Worm (Caenorhabditis elegans) whole organism, L2 larva: ENCODE results near the gene nhr-120.

ENCODE experiments used
- C34F6.9 ChIP-seq: fragments of 150-350 bp; optimal IDR thresholded peaks from 2 replicates; lab custom pipeline; 2014; ENCODE audit warnings: missing biosample characterization, missing genetic modification characterization
- F13H6.1 ChIP-seq: sonication (generic microtip); optimal IDR thresholded peaks from 2 replicates; lab custom pipeline; 2016; ENCODE audit warnings: missing genetic modification characterization, missing compliant biosample characterization
- alr-1 ChIP-seq: fragments of 150-350 bp; optimal IDR thresholded peaks from 2 replicates; lab custom pipeline; 2014; ENCODE audit warnings: missing biosample characterization, missing genetic modification characterization
- aly-2 ChIP-seq: fragments of 150-350 bp; optimal IDR thresholded peaks from 2 replicates; lab custom pipeline; 2014; ENCODE audit warnings: missing biosample characterization, missing genetic modification characterization
- ama-1 ChIP-seq: fragments of 150-350 bp; optimal IDR thresholded peaks from 2 replicates; lab custom pipeline; 2018; ENCODE audit warnings: inconsistent platforms
- blmp-1 ChIP-seq: sonication (generic microtip); optimal IDR thresholded peaks from 2 replicates; lab custom pipeline; 2017; ENCODE audit warnings: missing genetic modification characterization, mild to moderate bottlenecking, missing compliant biosample characterization, antibody characterized with exemption, moderate library complexity; ENCODE audit not compliant: insufficient read depth
- crh-2 ChIP-seq: sonication (generic microtip); optimal IDR thresholded peaks from 2 replicates; lab custom pipeline; 2017; ENCODE audit warnings: missing biosample characterization, missing genetic modification characterization
- egl-27 ChIP-seq: sonication (generic microtip); optimal IDR thresholded peaks from 3 replicates; lab custom pipeline; 2017; ENCODE audit warnings: missing biosample characterization, missing genetic modification reagents, missing genetic modification characterization
- elt-3 ChIP-seq: sonication (generic microtip); optimal IDR thresholded peaks from 2 replicates; lab custom pipeline; 2017; ENCODE audit warnings: missing biosample characterization, missing genetic modification characterization
- fos-1 ChIP-seq: fragments of 150-350 bp; optimal IDR thresholded peaks from 2 replicates; lab custom pipeline; 2014; ENCODE audit warnings: missing biosample characterization, missing genetic modification characterization
- gmeb-1 ChIP-seq: fragments of 150-350 bp; optimal IDR thresholded peaks from 2 replicates; lab custom pipeline; 2014; ENCODE audit warnings: missing biosample characterization, missing genetic modification characterization
- lin-13 ChIP-seq: fragments of 150-350 bp; optimal IDR thresholded peaks from 2 replicates; lab custom pipeline; 2014; ENCODE audit warnings: missing biosample characterization, missing genetic modification reagents, missing genetic modification characterization
- lin-39 ChIP-seq: fragments of 150-350 bp; optimal IDR thresholded peaks from 2 replicates; lab custom pipeline; 2014; ENCODE audit warnings: missing biosample characterization, missing genetic modification reagents, missing genetic modification characterization
- lsy-2 ChIP-seq, 2 experiments: fragments of 150-350 bp in 1 of 2; sonication (generic microtip) in 1 of 2; optimal IDR thresholded peaks; 2 replicates each; lab custom pipeline; 2014 to 2017; ENCODE audit warnings: missing biosample characterization in 2 of 2, missing genetic modification characterization in 2 of 2
- mab-5 ChIP-seq: fragments of 150-350 bp; optimal IDR thresholded peaks from 2 replicates; lab custom pipeline; 2014; ENCODE audit warnings: missing biosample characterization, missing genetic modification characterization
- mdl-1 ChIP-seq, 2 experiments: fragments of 150-350 bp in 1 of 2; sonication (generic microtip) in 1 of 2; optimal IDR thresholded peaks; 2 replicates each; lab custom pipeline; 2017; ENCODE audit warnings: missing biosample characterization in 2 of 2, missing genetic modification characterization in 2 of 2
- nhr-10 ChIP-seq: sonication (generic microtip); optimal IDR thresholded peaks from 2 replicates; lab custom pipeline; 2017; ENCODE audit warnings: missing biosample characterization, missing genetic modification characterization
- nhr-129 ChIP-seq: fragments of 150-350 bp; optimal IDR thresholded peaks from 2 replicates; lab custom pipeline; 2014; ENCODE audit warnings: missing biosample characterization, missing genetic modification characterization
- nhr-21 ChIP-seq: fragments of 150-350 bp; optimal IDR thresholded peaks from 2 replicates; lab custom pipeline; 2014; ENCODE audit warnings: missing biosample characterization, missing genetic modification characterization
- nhr-23 ChIP-seq: fragments of 150-350 bp; optimal IDR thresholded peaks from 2 replicates; lab custom pipeline; 2014; ENCODE audit warnings: missing biosample characterization, missing genetic modification reagents, missing genetic modification characterization
- nhr-237 ChIP-seq: fragments of 150-350 bp; optimal IDR thresholded peaks from 2 replicates; lab custom pipeline; 2014; ENCODE audit warnings: missing biosample characterization, missing genetic modification characterization
- nhr-25 ChIP-seq: fragments of 150-350 bp; sonication (generic microtip); optimal IDR thresholded peaks from 3 replicates; lab custom pipeline; 2014; ENCODE audit warnings: missing biosample characterization, missing genetic modification characterization
- nhr-6 ChIP-seq: fragments of 150-350 bp; optimal IDR thresholded peaks from 2 replicates; lab custom pipeline; 2014; ENCODE audit warnings: missing biosample characterization, missing genetic modification characterization
- nhr-77 ChIP-seq: fragments of 150-350 bp; optimal IDR thresholded peaks from 2 replicates; lab custom pipeline; 2014; ENCODE audit warnings: missing biosample characterization, missing genetic modification characterization
- peb-1 ChIP-seq: fragments of 150-350 bp; optimal IDR thresholded peaks from 2 replicates; lab custom pipeline; 2014; ENCODE audit warnings: missing biosample characterization, missing genetic modification characterization
- sem-4 ChIP-seq: fragments of 150-350 bp; optimal IDR thresholded peaks from 2 replicates; lab custom pipeline; 2014; ENCODE audit warnings: missing biosample characterization, missing genetic modification reagents, missing genetic modification characterization
- skn-1 ChIP-seq: sonication (generic microtip); optimal IDR thresholded peaks from 2 replicates; lab custom pipeline; 2017; ENCODE audit warnings: missing biosample characterization, missing genetic modification characterization
- sma-3 ChIP-seq: sonication (generic microtip); optimal IDR thresholded peaks from 2 replicates; lab custom pipeline; 2016; ENCODE audit warnings: missing genetic modification reagents, missing genetic modification characterization, missing compliant biosample characterization
- sma-9 ChIP-seq, 2 experiments: fragments of 150-350 bp in 1 of 2; sonication (generic microtip) in 1 of 2; optimal IDR thresholded peaks; 2 replicates each; lab custom pipeline; 2014 to 2016; ENCODE audit warnings: missing genetic modification characterization in 2 of 2, mild to moderate bottlenecking in 1 of 2, missing biosample characterization in 1 of 2, missing compliant biosample characterization in 1 of 2, missing genetic modification reagents in 1 of 2, moderate library complexity in 1 of 2
- snpc-4 ChIP-seq: fragments of 150-350 bp; optimal IDR thresholded peaks from 2 replicates; lab custom pipeline; 2014; ENCODE audit warnings: missing biosample characterization, missing genetic modification characterization
- unc-39 ChIP-seq: fragments of 150-350 bp; optimal IDR thresholded peaks from 2 replicates; lab custom pipeline; 2014; ENCODE audit warnings: missing biosample characterization, missing genetic modification characterization
- unc-55 ChIP-seq: fragments of 150-350 bp; sonication (generic microtip); optimal IDR thresholded peaks from 3 replicates; lab custom pipeline; 2014; ENCODE audit warnings: missing biosample characterization, missing genetic modification reagents, missing genetic modification characterization
- ztf-1 ChIP-seq: fragments of 200-800 bp; sonication (Bioruptor generic); conservative IDR thresholded peaks from 2 replicates; pipeline ENCODE4 v1.3.6; 2022; ENCODE audit warnings: missing genetic modification characterization, missing compliant biosample characterization
- ztf-11 ChIP-seq: sonication (generic microtip); optimal IDR thresholded peaks from 2 replicates; lab custom pipeline; 2017; ENCODE audit warnings: missing biosample characterization, missing genetic modification characterization
- ztf-4 ChIP-seq: fragments of 150-350 bp; optimal IDR thresholded peaks from 2 replicates; lab custom pipeline; 2014; ENCODE audit warnings: missing biosample characterization, missing genetic modification characterization

Gene nhr-120

ce11 chrX:6654139-6654538 is 13.7 kb upstream of the nhr-120 start:
- peak; percentile 11 for TF ChIP-seq fos-1 (tag; lab: Kevin White, UChicago)
- no peak for TF ChIP-seq ztf-1 (GFP tag; lab: Robert Waterston, UW)
- TF ChIP-seq, all 48 proteins: peak for 1

- TF ChIP-seq unc-39 (tag; lab: Kevin White, UChicago) (no peak), nhr-25 (no peak), F13H6.1 (tag; lab: Kevin White, UChicago) (peak; percentile 57), sma-9 (GFP tag; optimal IDR thresholded peaks at IDR 0.05; lab: Kevin White, UChicago) (peak; percentile 27), sma-9 (tag; optimal IDR thresholded peaks at IDR 0.05; lab: Kevin White, UChicago) (no peak), fos-1 (tag; lab: Kevin White, UChicago) (peak; percentile 70), nhr-129 (peak; percentile 36), alr-1 (tag; lab: Kevin White, UChicago) (no peak)
These were observed 12.8 kb upstream of the nhr-120 start for ce11 chrX:6653173-6653572.

- TF ChIP-seq C34F6.9 (tag; lab: Kevin White, UChicago) (no peak), unc-39 (tag; lab: Kevin White, UChicago) (no peak), nhr-25 (peak; percentile 2), blmp-1 (tag; lab: Kevin White, UChicago) (peak; percentile 11), nhr-129 (peak; percentile 35), nhr-21 (tag; lab: Kevin White, UChicago) (peak; percentile 41), ztf-4 (tag; lab: Kevin White, UChicago) (no peak)
These were observed 9.2 kb upstream of the nhr-120 start for ce11 chrX:6649573-6649972.

ce11 chrX:6646387-6647061 is 6.1 kb upstream of the nhr-120 start:
- TF ChIP-seq gmeb-1 (tag; lab: Kevin White, UChicago) (no peak), lin-39 (tag; lab: Kevin White, UChicago) (no peak), nhr-23 (tag; lab: Kevin White, UChicago) (no peak), skn-1 (tag; lab: Kevin White, UChicago) (no peak), nhr-10 (tag; lab: Kevin White, UChicago) (no peak), sem-4 (no peak), blmp-1 (tag; lab: Kevin White, UChicago) (no peak), elt-3 (tag; lab: Kevin White, UChicago) (no peak), crh-2 (peak; percentile 12), sma-9 (GFP tag; optimal IDR thresholded peaks at IDR 0.05; lab: Kevin White, UChicago) (peak; percentile 53), sma-9 (tag; optimal IDR thresholded peaks at IDR 0.05; lab: Kevin White, UChicago) (no peak), aly-2 (tag; lab: Kevin White, UChicago) (no peak), lin-13 (GFP tag; lab: Kevin White, UChicago) (no peak), fos-1 (tag; lab: Kevin White, UChicago) (peak; percentile 16), peb-1 (tag; lab: Kevin White, UChicago) (no peak), nhr-6 (tag; lab: Kevin White, UChicago) (no peak)

- TF ChIP-seq snpc-4 (no peak), crh-2 (peak; percentile 62), egl-27 (tag; lab: Kevin White, UChicago) (no peak), C34F6.9 (tag; lab: Kevin White, UChicago) (peak; percentile 18), skn-1 (tag; lab: Kevin White, UChicago) (peak; percentile 13), lin-39 (tag; lab: Kevin White, UChicago) (no peak), nhr-129 (peak; percentile 37), sma-9 (GFP tag; optimal IDR thresholded peaks at IDR 0.05; lab: Kevin White, UChicago) (peak; percentile 72), sma-9 (tag; optimal IDR thresholded peaks at IDR 0.05; lab: Kevin White, UChicago) (no peak), gmeb-1 (tag; lab: Kevin White, UChicago) (peak; percentile 50), fos-1 (tag; lab: Kevin White, UChicago) (peak; percentile 38), F13H6.1 (tag; lab: Kevin White, UChicago) (peak; percentile 70), ztf-11 (tag; lab: Kevin White, UChicago) (no peak)
These were observed 4.7 kb upstream of the nhr-120 start, which contains the start of gene C56E10.3 for ce11 chrX:6644971-6645704. Gene C56E10.3, plus strand, starts transcription at chrX:6645654.

- TF ChIP-seq mdl-1 (tag; optimal IDR thresholded peaks at IDR 0.05; lab: Kevin White, UChicago) (peak in 1 of 2 experiments; percentile 41), nhr-6 (tag; lab: Kevin White, UChicago) (peak; percentile 21), fos-1 (tag; lab: Kevin White, UChicago) (peak; percentile 30), alr-1 (tag; lab: Kevin White, UChicago) (no peak), egl-27 (tag; lab: Kevin White, UChicago) (peak; percentile 57), nhr-10 (tag; lab: Kevin White, UChicago) (no peak), nhr-129 (peak; percentile 73), blmp-1 (tag; lab: Kevin White, UChicago) (peak; percentile 80), nhr-25 (peak; percentile 72), gmeb-1 (tag; lab: Kevin White, UChicago) (peak; percentile 40), ama-1 (lab: Kevin White, UChicago) (no peak), sma-3 (GFP tag; lab: Kevin White, UChicago) (peak; percentile 53), lin-39 (tag; lab: Kevin White, UChicago) (no peak), nhr-77 (tag; lab: Kevin White, UChicago) (no peak), lsy-2 (tag; optimal IDR thresholded peaks at IDR 0.05; lab: Kevin White, UChicago) (peak in 1 of 2 experiments; percentile 32), crh-2 (peak; percentile 79), unc-55 (GFP tag; lab: Kevin White, UChicago) (no peak), mab-5 (tag; lab: Kevin White, UChicago) (no peak), sma-9 (GFP tag; optimal IDR thresholded peaks at IDR 0.05; lab: Kevin White, UChicago) (peak; percentile 63), sma-9 (tag; optimal IDR thresholded peaks at IDR 0.05; lab: Kevin White, UChicago) (no peak), nhr-237 (no peak)
These were observed 2.4 kb upstream of the nhr-120 start for ce11 chrX:6642798-6643197.
